Worm (Caenorhabditis elegans) whole organism, L3 larva: ENCODE data around the gene lec-2.

ENCODE experiments used
- ama-1 ChIP-seq: fragments of 150-350 bp; optimal IDR thresholded peaks from 2 replicates; lab custom pipeline; 2018
- fkh-10 ChIP-seq: sonication (generic microtip); optimal IDR thresholded peaks from 2 replicates; lab custom pipeline; 2017; ENCODE audit warnings: missing biosample characterization, missing genetic modification reagents, missing genetic modification characterization
- mdl-1 ChIP-seq: fragments of 150-350 bp; optimal IDR thresholded peaks from 2 replicates; lab custom pipeline; 2014; ENCODE audit warnings: missing biosample characterization, missing genetic modification characterization
- nhr-237 ChIP-seq: fragments of 150-350 bp; optimal IDR thresholded peaks from 2 replicates; lab custom pipeline; 2014; ENCODE audit warnings: missing biosample characterization, missing genetic modification characterization
- pha-4 ChIP-seq: fragments of 150-350 bp; optimal IDR thresholded peaks from 2 replicates; lab custom pipeline; 2014; ENCODE audit warnings: missing biosample characterization, missing genetic modification reagents, missing genetic modification characterization

ce11 chrII:9966954-9967353, 49.0 kb downstream of the lec-2 start, which contains the start of gene dtmk-1:
- TF ChIP-seq pha-4 (tag; lab: Kevin White, UChicago) (no peak), nhr-237 (tag; lab: Kevin White, UChicago) (no peak), mdl-1 (no peak), fkh-10 (GFP tag; lab: Kevin White, UChicago) (no peak), ama-1 (lab: Kevin White, UChicago) (no peak)
